Worm (Caenorhabditis elegans): ENCODE data around the gene T20B12.4.

The T20B12.4 gene

ce11 chrIII:7335220-7335619 is 32.3 kb upstream of the T20B12.4 start, which contains the start of gene F56C9.10:
Gene F56C9.10, minus strand, starts transcription at chrIII:7335316.
- TF ChIP-seq egl-44 (GFP tag; IDR thresholded peaks at IDR 0.05) (0 out of 2 replicates have a peak, but pooled peaks have one; percentile 34), unc-130 (GFP tag; optimal IDR thresholded peaks at IDR 0.05) (no peak), sea-2 (GFP tag; IDR thresholded peaks at IDR 0.05) (no peak), hmg-1.2 (GFP tag; IDR thresholded peaks at IDR 0.05) (peak; percentile 50; the same call in 1 of the 2 replicates), lin-40 (tag; optimal IDR thresholded peaks at IDR 0.05) (peak; percentile 79), snpc-1.3 (tag; optimal IDR thresholded peaks at IDR 0.05; ENCODE audit: insufficient read depth) (no peak), chd-7 (tag; optimal IDR thresholded peaks at IDR 0.05) (peak; percentile 82), unc-62 (GFP tag; optimal IDR thresholded peaks at IDR 0.05) (peak; percentile 90), somi-1 (GFP tag; optimal IDR thresholded peaks at IDR 0.05) (peak; percentile 95), pha-4 (tag; optimal IDR thresholded peaks at IDR 0.05) (no peak), mes-4 (tag; optimal IDR thresholded peaks at IDR 0.05) (no peak), ztf-18 (tag; optimal IDR thresholded peaks at IDR 0.05) (peak; percentile 16), nhr-80 (tag; optimal IDR thresholded peaks at IDR 0.05) (peak; percentile 78), ceh-27 (GFP tag; optimal IDR thresholded peaks at IDR 0.05) (peak; percentile 83), lin-54 (GFP tag; optimal IDR thresholded peaks at IDR 0.05) (peak; percentile 50), nhr-90 (tag; optimal IDR thresholded peaks at IDR 0.05) (peak; percentile 47), snpc-1.1 (tag; optimal IDR thresholded peaks at IDR 0.05; ENCODE audit: insufficient read depth) (no peak), F49E8.2 (tag; optimal IDR thresholded peaks at IDR 0.05; ENCODE audit: insufficient read depth) (no peak), athp-1 (tag; optimal IDR thresholded peaks at IDR 0.05) (peak; percentile 75), F55B11.4 (tag; optimal IDR thresholded peaks at IDR 0.05; ENCODE audit: borderline replicate concordance, insufficient read depth) (no peak), B0019.2 (GFP tag; conservative IDR thresholded peaks at IDR 0.05) (no peak), tbp1 (GFP tag; optimal IDR thresholded peaks at IDR 0.05) (peak; percentile 58), ceh-79 (tag; optimal IDR thresholded peaks at IDR 0.05) (no peak), pbrm-1 (GFP tag; IDR thresholded peaks at IDR 0.05) (peak; percentile 79), nhr-120 (GFP tag; IDR thresholded peaks at IDR 0.05) (no peak), efl-1 (GFP tag; optimal IDR thresholded peaks at IDR 0.05) (no peak), T26A5.8 (tag; optimal IDR thresholded peaks at IDR 0.05) (no peak), aptf-2 (GFP tag; conservative IDR thresholded peaks at IDR 0.05) (no peak), C06A6.2 (GFP tag; conservative IDR thresholded peaks at IDR 0.05) (0 out of 2 replicates have a peak, but pooled peaks have one; percentile 14), fkh-3 (tag; optimal IDR thresholded peaks at IDR 0.05) (no peak), Y56A3A.18 (GFP tag; IDR thresholded peaks at IDR 0.05) (no peak), die-1 (tag; optimal IDR thresholded peaks at IDR 0.05) (peak; percentile 34), F33H1.4 (GFP tag; IDR thresholded peaks at IDR 0.05) (peak; percentile 41), hmg-20 (GFP tag; IDR thresholded peaks at IDR 0.05) (0 out of 2 replicates have a peak, but pooled peaks have one; percentile 5), ceh-58 (GFP tag; IDR thresholded peaks at IDR 0.05) (no peak), akir-1 (GFP tag; optimal IDR thresholded peaks at IDR 0.05) (no peak), lin-26 (GFP tag; IDR thresholded peaks at IDR 0.05) (peak; percentile 61), F22D6.2 (tag; optimal IDR thresholded peaks at IDR 0.05) (peak; percentile 74), lir-1 (GFP tag; conservative IDR thresholded peaks at IDR 0.05) (no peak), nfya-2 (GFP tag; IDR thresholded peaks at IDR 0.05) (no peak), ztf-28 (GFP tag; IDR thresholded peaks at IDR 0.05) (no peak), snpc-4 (GFP tag; optimal IDR thresholded peaks at IDR 0.05) (no peak), snpc-4 (tag; optimal IDR thresholded peaks at IDR 0.05) (peak; percentile 51 to 60 (median 54)), mel-28 (tag; optimal IDR thresholded peaks at IDR 0.05; ENCODE audit: borderline replicate concordance) (no peak), rpc-1 (optimal IDR thresholded peaks at IDR 0.05) (no peak), rpc-1 (tag; optimal IDR thresholded peaks at IDR 0.05) (no peak), F10E7.11 (tag; optimal IDR thresholded peaks at IDR 0.05) (no peak), K12H6.12 (tag; optimal IDR thresholded peaks at IDR 0.05) (peak; percentile 78), B0035.1 (tag; optimal IDR thresholded peaks at IDR 0.05) (no peak), repo-1 (tag; optimal IDR thresholded peaks at IDR 0.05) (peak; percentile 64)

Measured in whole organism, young adult.